Fruit fly (Drosophila melanogaster) whole organism, embryonic: Measurements from ENCODE around the gene CG18586.

Source experiments
- ATbp ChIP-seq: fragments of 200-800 bp; sonication (Bioruptor generic); optimal IDR thresholded peaks from 2 replicates; lab custom pipeline; 2017; ENCODE audit warnings: missing biosample characterization, mild to moderate bottlenecking, missing genetic modification characterization, missing genetic modification reagents
- Awh ChIP-seq: fragments of 200-800 bp; sonication (Bioruptor generic); IDR thresholded peaks from 2 replicates; pipeline ENCODE4, ENCODE4 v1.3.6; 2022; ENCODE audit warnings: missing biosample characterization, missing genetic modification characterization
- Blimp-1 ChIP-seq: fragments of 200-800 bp; sonication (Bioruptor generic); optimal IDR thresholded peaks from 3 replicates; lab custom pipeline; 2018; ENCODE audit warnings: missing biosample characterization, missing genetic modification characterization, mild to moderate bottlenecking, moderate library complexity, missing genetic modification reagents
- CG10431 ChIP-seq: fragments of 200-800 bp; sonication (Bioruptor generic); optimal IDR thresholded peaks from 3 replicates; lab custom pipeline; 2018; ENCODE audit warnings: missing biosample characterization, mild to moderate bottlenecking, missing genetic modification characterization
- CG10654 ChIP-seq: fragments of 200-800 bp; sonication (Bioruptor generic); optimal IDR thresholded peaks from 2 replicates; lab custom pipeline; 2016; ENCODE audit warnings: missing biosample characterization, missing genetic modification characterization
- CG11398 ChIP-seq: fragments of 200-800 bp; sonication (Bioruptor generic); optimal IDR thresholded peaks from 2 replicates; lab custom pipeline; 2016; ENCODE audit warnings: missing biosample characterization, missing genetic modification characterization
- CG11695 ChIP-seq: fragments of 200-800 bp; sonication (Bioruptor generic); IDR thresholded peaks from 3 replicates; pipeline ENCODE4 v1.3.6; 2022; ENCODE audit warnings: missing biosample characterization, missing genetic modification characterization
- CG1233 ChIP-seq: fragments of 200-800 bp; sonication (Bioruptor generic); optimal IDR thresholded peaks from 4 replicates; lab custom pipeline; 2018; ENCODE audit warnings: missing biosample characterization, mild to moderate bottlenecking, missing genetic modification characterization
- CG12659 ChIP-seq: fragments of 200-800 bp; sonication (Bioruptor generic); optimal IDR thresholded peaks from 3 replicates; lab custom pipeline; 2017; ENCODE audit warnings: mild to moderate bottlenecking, missing biosample characterization, missing genetic modification reagents, missing genetic modification characterization
- CG12744 ChIP-seq: fragments of 200-800 bp; sonication (Bioruptor generic); optimal IDR thresholded peaks from 2 replicates; lab custom pipeline; 2016; ENCODE audit warnings: missing biosample characterization, missing genetic modification characterization
- CG13775 ChIP-seq: fragments of 200-800 bp; sonication (Bioruptor generic); optimal IDR thresholded peaks from 3 replicates; lab custom pipeline; 2017; ENCODE audit warnings: missing biosample characterization, mild to moderate bottlenecking, missing genetic modification characterization
- CG15073 ChIP-seq: fragments of 200-800 bp; sonication (Bioruptor generic); optimal IDR thresholded peaks from 2 replicates; lab custom pipeline; 2016; ENCODE audit warnings: missing biosample characterization, missing genetic modification characterization
- CG18011 ChIP-seq: fragments of 200-800 bp; sonication (Bioruptor generic); optimal IDR thresholded peaks from 2 replicates; lab custom pipeline; 2017; ENCODE audit warnings: missing biosample characterization, missing genetic modification characterization, mild to moderate bottlenecking, moderate library complexity, missing genotype
- CG18599 ChIP-seq: fragments of 200-800 bp; sonication (Bioruptor generic); optimal IDR thresholded peaks from 3 replicates; lab custom pipeline; 2017; ENCODE audit warnings: missing biosample characterization, missing genetic modification characterization, mild to moderate bottlenecking, moderate library complexity, missing genetic modification reagents
- CG2889 ChIP-seq: fragments of 200-800 bp; sonication (Bioruptor generic); IDR thresholded peaks from 3 replicates; pipeline ENCODE4 v1.3.6; 2022; ENCODE audit warnings: missing biosample characterization, missing genetic modification characterization
- CG4854 ChIP-seq: fragments of 200-800 bp; sonication (Bioruptor generic); optimal IDR thresholded peaks from 2 replicates; lab custom pipeline; 2016; ENCODE audit warnings: missing biosample characterization, missing genetic modification characterization, inconsistent platforms
- CG6765 ChIP-seq: fragments of 200-800 bp; sonication (Bioruptor generic); optimal IDR thresholded peaks from 3 replicates; lab custom pipeline; 2017; ENCODE audit warnings: missing biosample characterization, mild to moderate bottlenecking, missing genetic modification characterization
- CG7357 ChIP-seq: fragments of 200-800 bp; sonication (Bioruptor generic); IDR thresholded peaks from 3 replicates; pipeline ENCODE4 v1.3.6; 2022; ENCODE audit warnings: missing biosample characterization, missing genetic modification characterization
- CG7928 ChIP-seq: fragments of 200-800 bp; sonication (Bioruptor generic); optimal IDR thresholded peaks from 2 replicates; lab custom pipeline; 2017; ENCODE audit warnings: missing biosample characterization, mild to moderate bottlenecking, missing genetic modification characterization
- CG9215 ChIP-seq: fragments of 200-800 bp; sonication (Bioruptor generic); IDR thresholded peaks from 2 replicates; pipeline ENCODE4 v1.3.6; 2022; ENCODE audit warnings: missing biosample characterization, missing genetic modification characterization
- CG9797 ChIP-seq: fragments of 200-800 bp; sonication (Bioruptor generic); optimal IDR thresholded peaks from 3 replicates; lab custom pipeline; 2018; ENCODE audit warnings: missing biosample characterization, mild to moderate bottlenecking, missing genetic modification characterization
- CTCF ChIP-seq: fragments of 200-800 bp; sonication (Bioruptor generic); optimal IDR thresholded peaks from 2 replicates; lab custom pipeline; 2017; ENCODE audit warnings: missing biosample characterization, mild to moderate bottlenecking, missing genetic modification characterization, moderate library complexity
- CkIIα-i1 ChIP-seq: fragments of 200-800 bp; sonication (Bioruptor generic); IDR thresholded peaks from 2 replicates; pipeline ENCODE4 v1.3.6; 2022; ENCODE audit warnings: missing biosample characterization, missing genetic modification characterization
- Deaf1 ChIP-seq: fragments of 200-800 bp; optimal IDR thresholded peaks from 3 replicates; lab custom pipeline; 2019; ENCODE audit warnings: missing biosample characterization, mild to moderate bottlenecking, missing genetic modification characterization, moderate library complexity
- Dfd ChIP-seq, 2 experiments: fragments of >200 bp; optimal IDR thresholded peaks; 2 replicates each; lab custom pipeline; 2017; ENCODE audit warnings: missing biosample characterization in 2 of 2, missing genetic modification characterization in 2 of 2
- HLHmδ ChIP-seq: fragments of 200-800 bp; sonication (Bioruptor generic); optimal IDR thresholded peaks from 2 replicates; lab custom pipeline; 2018; ENCODE audit warnings: missing biosample characterization, mild to moderate bottlenecking, missing genetic modification characterization, moderate library complexity
- Hmx ChIP-seq: fragments of 200-800 bp; sonication (Bioruptor generic); optimal IDR thresholded peaks from 2 replicates; lab custom pipeline; 2016; ENCODE audit warnings: missing biosample characterization, missing genetic modification characterization
- Mes4 ChIP-seq: fragments of 200-800 bp; sonication (Bioruptor generic); optimal IDR thresholded peaks from 2 replicates; lab custom pipeline; 2016; ENCODE audit warnings: missing biosample characterization, missing genetic modification characterization
- Myb ChIP-seq: fragments of 200-800 bp; sonication (Bioruptor generic); optimal IDR thresholded peaks from 2 replicates; lab custom pipeline; 2016; ENCODE audit warnings: missing biosample characterization, missing genetic modification characterization
- Oaz ChIP-seq: fragments of 200-800 bp; sonication (Bioruptor generic); IDR thresholded peaks from 2 replicates; pipeline ENCODE4 v1.3.6; 2022; ENCODE audit warnings: missing biosample characterization, missing genetic modification characterization
- Ptx1 ChIP-seq: fragments of 200-800 bp; sonication (Bioruptor generic); IDR thresholded peaks from 2 replicates; pipeline ENCODE4 v1.3.6; 2022; ENCODE audit warnings: missing biosample characterization, missing genetic modification characterization
- Scr ChIP-seq: fragments of 200-800 bp; sonication (Bioruptor generic); IDR thresholded peaks from 2 replicates; pipeline ENCODE4 v1.3.6; 2022; ENCODE audit warnings: missing biosample characterization, missing genetic modification characterization; ENCODE audit not compliant: partially characterized antibody
- Sox100B ChIP-seq: fragments of 200-800 bp; sonication (Bioruptor generic); optimal IDR thresholded peaks from 3 replicates; lab custom pipeline; 2018; ENCODE audit warnings: missing biosample characterization, mild to moderate bottlenecking, missing genetic modification characterization
- Tbp ChIP-seq: fragments of >200 bp; optimal IDR thresholded peaks from 2 replicates; lab custom pipeline; 2018; ENCODE audit warnings: missing biosample characterization, missing genetic modification characterization
- ap ChIP-seq: fragments of 200-800 bp; sonication (Bioruptor generic); IDR thresholded peaks from 2 replicates; pipeline ENCODE4 v1.3.6; 2022; ENCODE audit warnings: missing biosample characterization, missing genetic modification characterization
- bowl ChIP-seq: fragments of 200-800 bp; sonication (Bioruptor generic); IDR thresholded peaks from 2 replicates; pipeline ENCODE4 v1.3.6; 2022; ENCODE audit warnings: missing biosample characterization, missing genetic modification characterization
- cad ChIP-seq: fragments of >200 bp; optimal IDR thresholded peaks from 2 replicates; lab custom pipeline; 2017; ENCODE audit warnings: missing biosample characterization, missing genetic modification characterization
- ci ChIP-seq: fragments of 200-800 bp; sonication (Bioruptor generic); IDR thresholded peaks from 3 replicates; pipeline ENCODE4 v1.3.6; 2022; ENCODE audit warnings: missing biosample characterization, missing genetic modification characterization
- dati ChIP-seq: fragments of 200-800 bp; sonication (Bioruptor generic); IDR thresholded peaks from 2 replicates; pipeline ENCODE4 v1.3.6; 2022; ENCODE audit warnings: missing biosample characterization, missing genetic modification characterization
- her ChIP-seq: fragments of 200-800 bp; sonication (Bioruptor generic); optimal IDR thresholded peaks from 2 replicates; lab custom pipeline; 2016; ENCODE audit warnings: missing biosample characterization, missing genetic modification characterization
- hkb ChIP-seq, 2 experiments: fragments of 200-800 bp in 1 of 2; fragments of >200 bp in 1 of 2; sonication (Bioruptor generic) in 1 of 2; IDR thresholded peaks in 1 of 2; optimal IDR thresholded peaks in 1 of 2; 2 replicates each; pipeline versions ENCODE4 v1.3.6 to Lab custom; 2017 to 2022; ENCODE audit warnings: missing biosample characterization in 1 of 2, missing genetic modification characterization in 1 of 2
- kni ChIP-seq: fragments of 200-800 bp; sonication (Bioruptor generic); optimal IDR thresholded peaks from 3 replicates; lab custom pipeline; 2017; ENCODE audit warnings: mild to moderate bottlenecking, missing biosample characterization, missing genetic modification reagents, missing genetic modification characterization
- otp ChIP-seq: fragments of 200-800 bp; sonication (Bioruptor generic); IDR thresholded peaks from 3 replicates; pipeline ENCODE4, ENCODE4 v1.3.6; 2022; ENCODE audit warnings: missing biosample characterization, missing genetic modification characterization
- p53 ChIP-seq: fragments of 200-800 bp; sonication (Bioruptor generic); optimal IDR thresholded peaks from 2 replicates; lab custom pipeline; 2016; ENCODE audit warnings: missing biosample characterization, missing genetic modification characterization
- phol ChIP-seq: fragments of 200-800 bp; sonication (Bioruptor generic); optimal IDR thresholded peaks from 3 replicates; lab custom pipeline; 2018; ENCODE audit warnings: missing biosample characterization, mild to moderate bottlenecking, missing genetic modification characterization, moderate library complexity
- pita ChIP-seq: fragments of 200-800 bp; sonication (Bioruptor generic); optimal IDR thresholded peaks from 2 replicates; lab custom pipeline; 2017; ENCODE audit warnings: missing biosample characterization, mild to moderate bottlenecking, missing genetic modification characterization
- pnt ChIP-seq: fragments of 200-800 bp; sonication (Bioruptor generic); optimal IDR thresholded peaks from 3 replicates; lab custom pipeline; 2016; ENCODE audit warnings: missing biosample characterization, missing genetic modification characterization
- prd ChIP-seq, 3 experiments: fragments of >200 bp in 2 of 3; fragments of 200-800 bp in 1 of 3; sonication (Bioruptor generic) in 1 of 3; optimal IDR thresholded peaks in 2 of 3; IDR thresholded peaks in 1 of 3; 2 replicates in 2 of 3; 3 replicates in 1 of 3; pipeline versions ENCODE4 v1.3.6 to Lab custom; 2017 to 2022; ENCODE audit warnings: missing biosample characterization in 1 of 3, missing genetic modification characterization in 1 of 3
- tna ChIP-seq: fragments of 200-800 bp; sonication (Bioruptor generic); IDR thresholded peaks from 2 replicates; pipeline ENCODE4 v1.3.6; 2022; ENCODE audit warnings: missing biosample characterization, missing genetic modification characterization; ENCODE audit not compliant: partially characterized antibody
- wdn ChIP-seq: fragments of 200-800 bp; sonication (Bioruptor generic); IDR thresholded peaks from 2 replicates; pipeline ENCODE4 v1.3.6; 2022; ENCODE audit warnings: missing biosample characterization, missing genetic modification characterization
- z ChIP-seq: fragments of 200-800 bp; sonication (Bioruptor generic); IDR thresholded peaks from 3 replicates; pipeline ENCODE4 v1.3.6; 2022; ENCODE audit warnings: missing biosample characterization, missing genetic modification characterization

CG18586 gene

DNA sequence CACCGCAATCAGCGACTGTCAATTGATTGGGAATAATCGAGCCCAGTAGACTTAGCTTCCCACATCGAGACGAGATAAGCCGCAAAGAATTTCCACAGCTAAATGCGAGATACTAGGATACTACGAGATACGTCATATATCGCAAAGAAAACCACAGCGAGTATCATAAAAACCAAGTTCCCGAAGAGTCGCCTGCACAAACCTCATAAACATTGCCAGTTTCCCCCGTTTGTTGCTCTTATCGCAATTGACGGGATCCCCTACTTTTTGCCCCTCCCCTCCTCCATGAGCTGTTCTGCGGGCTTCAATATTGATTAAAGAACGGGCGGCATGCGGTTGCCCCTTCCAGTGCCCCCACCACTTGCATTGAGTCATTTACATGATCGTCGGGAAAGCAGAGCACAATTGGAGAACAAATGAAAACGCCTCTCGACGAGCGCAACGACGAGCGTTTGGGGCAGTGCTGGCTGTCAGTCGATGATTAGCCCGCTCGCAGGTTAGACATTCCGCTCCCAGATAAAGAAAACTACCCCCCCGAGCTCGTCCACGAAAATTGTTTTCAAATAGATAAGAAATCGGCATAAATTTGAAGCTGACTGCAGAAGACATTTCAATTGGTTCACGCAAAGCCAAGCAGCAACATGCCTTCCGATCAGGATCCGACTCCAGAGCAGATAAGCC, 49.0 kb downstream of the CG18586 start, which contains the start of gene CG32407 (continued):
- TF ChIP-seq pita (GFP tag; lab: Kevin White, UChicago) (no peak), ci (no peak; the same call in 2 of the 3 replicates), tna (GFP tag; lab: Robert Waterston, UW) (no peak), Blimp-1 (GFP tag; lab: Kevin White, UChicago) (no peak), Hmx (GFP tag; lab: Kevin White, UChicago) (no peak), cad (GFP tag; lab: Kevin White, UChicago) (no peak), phol (tag; lab: Kevin White, UChicago) (no peak), CG2889 (GFP tag; lab: Robert Waterston, UW) (no peak), Myb (GFP tag; lab: Kevin White, UChicago) (no peak), Dfd (GFP tag; optimal IDR thresholded peaks at IDR 0.05; lab: Kevin White, UChicago) (no peak), CG1233 (GFP tag; lab: Kevin White, UChicago) (no peak), CG7928 (no peak), CG12659 (GFP tag; lab: Kevin White, UChicago) (no peak), wdn (GFP tag; lab: Robert Waterston, UW) (no peak), kni (no peak), Mes4 (GFP tag; lab: Kevin White, UChicago) (no peak), CG7357 (GFP tag; lab: Robert Waterston, UW) (no peak), Oaz (no peak), CG18011 (GFP tag; lab: Kevin White, UChicago) (no peak), CG11695 (GFP tag; lab: Robert Waterston, UW) (no peak), CTCF (GFP tag; lab: Kevin White, UChicago) (no peak), HLHmδ (GFP tag; lab: Kevin White, UChicago) (no peak), hkb (optimal IDR thresholded peaks at IDR 0.05; lab: Kevin White, UChicago) (no peak), hkb (GFP tag; IDR thresholded peaks at IDR 0.05; lab: Robert Waterston, UW) (peak; percentile 13; the same call in 1 of the 2 replicates), z (GFP tag; lab: Robert Waterston, UW) (peak; percentile 85), CG11398 (no peak), ap (GFP tag; lab: Robert Waterston, UW) (no peak), CkIIα-i1 (GFP tag; lab: Robert Waterston, UW) (no peak), CG4854 (GFP tag; lab: Kevin White, UChicago) (no peak), Scr (GFP tag; lab: Robert Waterston, UW) (no peak), CG10654 (GFP tag; lab: Kevin White, UChicago) (no peak), Sox100B (GFP tag; lab: Kevin White, UChicago) (peak; percentile 4), Tbp (GFP tag; lab: Kevin White, UChicago) (no peak), CG10431 (no peak), CG6765 (GFP tag; lab: Kevin White, UChicago) (no peak), pnt (GFP tag; lab: Kevin White, UChicago) (no peak), bowl (GFP tag; lab: Robert Waterston, UW) (no peak), Awh (GFP tag; lab: Robert Waterston, UW) (no peak), CG9797 (GFP tag; lab: Kevin White, UChicago) (no peak), CG12744 (GFP tag; lab: Kevin White, UChicago) (no peak), CG13775 (GFP tag; lab: Kevin White, UChicago) (no peak), dati (GFP tag; lab: Robert Waterston, UW) (no peak), p53 (GFP tag; lab: Kevin White, UChicago) (no peak), CG18599 (GFP tag; lab: Kevin White, UChicago) (peak; percentile 3), Deaf1 (tag; lab: Kevin White, UChicago) (peak; percentile 40), CG15073 (no peak), her (GFP tag; lab: Kevin White, UChicago) (no peak), ATbp (GFP tag; lab: Kevin White, UChicago) (peak; percentile 60), prd (optimal IDR thresholded peaks at IDR 0.05; lab: Kevin White, UChicago) (no peak), prd (GFP tag; IDR thresholded peaks at IDR 0.05; lab: Robert Waterston, UW) (no peak), CG9215 (GFP tag; lab: Robert Waterston, UW) (no peak), otp (GFP tag; lab: Robert Waterston, UW) (peak; percentile 40; the same call in 1 of the 3 replicates), Ptx1 (no peak)
